Worm (Caenorhabditis elegans) whole organism, midembryonic: ENCODE data around the gene F21D12.3.

Experiments
- med-1 ChIP-seq: sonication (generic microtip); optimal IDR thresholded peaks from 2 replicates; lab custom pipeline; 2017; ENCODE audit warnings: missing genetic modification characterization, mild to moderate bottlenecking, missing compliant biosample characterization, antibody characterized with exemption, missing genetic modification reagents; ENCODE audit not compliant: insufficient read depth
- ref-1 ChIP-seq: fragments of 200-800 bp; sonication (Bioruptor generic); conservative IDR thresholded peaks from 2 replicates; pipeline ENCODE4 v1.3.6; 2022; ENCODE audit warnings: missing genetic modification reagents, missing genetic modification characterization, missing compliant biosample characterization
- tab-1 ChIP-seq: fragments of 200-800 bp; sonication (Bioruptor generic); IDR thresholded peaks from 2 replicates; pipeline ENCODE4 v1.3.6; 2022; ENCODE audit warnings: missing genetic modification characterization, missing compliant biosample characterization
- ztf-23 ChIP-seq: fragments of 200-800 bp; sonication (Bioruptor generic); IDR thresholded peaks from 2 replicates; pipeline ENCODE4 v1.3.6; 2022; ENCODE audit warnings: missing genetic modification reagents, missing genetic modification characterization, missing compliant biosample characterization
- ztf-29 ChIP-seq: fragments of 200-800 bp; sonication (Bioruptor generic); IDR thresholded peaks from 2 replicates; pipeline ENCODE4 v1.3.6; 2022; ENCODE audit warnings: missing genetic modification reagents, missing genetic modification characterization, missing compliant biosample characterization

DNA sequence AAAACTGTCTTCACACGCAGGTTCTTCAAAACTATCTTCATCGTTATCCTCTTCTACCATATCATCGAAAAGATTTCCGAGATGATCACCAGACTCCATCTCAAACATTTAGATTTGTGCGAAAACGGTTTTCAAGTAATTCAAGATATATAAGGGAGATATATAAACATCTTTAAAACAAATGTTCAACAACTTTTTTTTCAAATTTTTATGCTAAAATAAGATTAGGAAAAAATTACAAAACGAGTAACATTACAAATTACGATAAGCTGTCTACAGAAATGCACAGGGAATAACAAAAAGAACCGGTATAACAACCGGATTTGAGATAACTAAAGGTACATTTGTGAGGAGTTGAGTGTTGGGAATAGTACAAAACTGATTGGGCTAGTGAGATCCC, 27.9 kb downstream of the F21D12.3 start, which contains the start of gene C30G12.6:
- TF ChIP-seq tab-1 (GFP tag; lab: Robert Waterston, UW) (no peak), med-1 (GFP tag; lab: Kevin White, UChicago) (no peak), ztf-23 (GFP tag; lab: Robert Waterston, UW) (no peak), ref-1 (GFP tag; lab: Robert Waterston, UW) (no peak), ztf-29 (no peak)
